Worm (Caenorhabditis elegans): ENCODE measurements around the gene F31D4.5.
A peak's percentile ranks its signal among the peaks of the same experiment; 100 is the strongest.

Gene F31D4.5

ce11 chrV:20820033-20820432, 33.8 kb upstream of the F31D4.5 start, which contains the start of gene T03D8.6:
T03D8.6 (minus strand) TSS chrV:20820330.
- peak; percentile 79 for TF ChIP-seq blmp-1 (tag; optimal IDR thresholded peaks at IDR 0.05)
- no peak for TF ChIP-seq snpc-4 (tag; optimal IDR thresholded peaks at IDR 0.05)
- no peak for TF ChIP-seq nhr-28 (tag; optimal IDR thresholded peaks at IDR 0.05)
- peak; percentile 19 for TF ChIP-seq ces-1 (GFP tag; optimal IDR thresholded peaks at IDR 0.05)

ce11 chrV:20824962-20825609, 28.8 kb upstream of the F31D4.5 start, which contains the start of the genes gcy-22 and grl-14:
gcy-22 (minus strand) TSS chrV:20825062.
grl-14 (plus strand) TSS chrV:20825559.
- TF ChIP-seq ztf-11 (tag; optimal IDR thresholded peaks at IDR 0.05) (no peak), mep-1 (tag; optimal IDR thresholded peaks at IDR 0.05) (no peak), cnd-1 (tag; optimal IDR thresholded peaks at IDR 0.05) (no peak), pha-4 (tag; optimal IDR thresholded peaks at IDR 0.05) (no peak)

- TF ChIP-seq lin-13 (tag; optimal IDR thresholded peaks at IDR 0.05) (no peak), ceh-39 (tag; optimal IDR thresholded peaks at IDR 0.05) (no peak), elt-1 (tag; optimal IDR thresholded peaks at IDR 0.05; ENCODE audit: borderline replicate concordance, insufficient read depth) (no peak), unc-62 (GFP tag; optimal IDR thresholded peaks at IDR 0.05) (no peak), mls-2 (tag; optimal IDR thresholded peaks at IDR 0.05) (no peak), hlh-1 (tag; optimal IDR thresholded peaks at IDR 0.05) (no peak), nhr-237 (tag; optimal IDR thresholded peaks at IDR 0.05) (no peak), bed-3 (GFP tag; optimal IDR thresholded peaks at IDR 0.05) (no peak), M03D4.4 (tag; optimal IDR thresholded peaks at IDR 0.05) (no peak), drap-1 (GFP tag; optimal IDR thresholded peaks at IDR 0.05) (no peak), mab-5 (tag; optimal IDR thresholded peaks at IDR 0.05) (no peak), lin-32 (GFP tag; optimal IDR thresholded peaks at IDR 0.05) (no peak), sem-2 (GFP tag; optimal IDR thresholded peaks at IDR 0.05) (no peak), nhr-12 (tag; optimal IDR thresholded peaks at IDR 0.05) (no peak), unc-39 (tag; optimal IDR thresholded peaks at IDR 0.05) (no peak)
Measured at ce11 chrV:20826618-20827017, 27.3 kb upstream of the F31D4.5 start.

ce11 chrV:20828820-20829219, 25.1 kb upstream of the F31D4.5 start, which contains the start of gene sbt-1:
sbt-1 (minus strand) TSS chrV:20828881.
- TF ChIP-seq zip-8 (tag; optimal IDR thresholded peaks at IDR 0.05) (no peak), ces-1 (GFP tag; optimal IDR thresholded peaks at IDR 0.05) (peak; percentile 70), elt-1 (tag; optimal IDR thresholded peaks at IDR 0.05; ENCODE audit: borderline replicate concordance, insufficient read depth) (no peak), nhr-2 (tag; optimal IDR thresholded peaks at IDR 0.05) (no peak), lsy-2 (tag; optimal IDR thresholded peaks at IDR 0.05) (no peak), mls-2 (tag; optimal IDR thresholded peaks at IDR 0.05) (no peak), lin-13 (tag; optimal IDR thresholded peaks at IDR 0.05) (no peak), elt-3 (tag; optimal IDR thresholded peaks at IDR 0.05) (no peak), unc-39 (tag; optimal IDR thresholded peaks at IDR 0.05) (no peak), nhr-76 (tag; optimal IDR thresholded peaks at IDR 0.05) (no peak), sem-2 (GFP tag; optimal IDR thresholded peaks at IDR 0.05) (no peak), mep-1 (tag; optimal IDR thresholded peaks at IDR 0.05) (peak; percentile 5)

ce11 chrV:20829511-20829910, 24.4 kb upstream of the F31D4.5 start, which contains the start of gene num-1:
num-1 (plus strand) TSS chrV:20829811.
- TF ChIP-seq mep-1 (tag; optimal IDR thresholded peaks at IDR 0.05) (no peak), mls-2 (tag; optimal IDR thresholded peaks at IDR 0.05) (no peak), ham-2 (GFP tag; optimal IDR thresholded peaks at IDR 0.05) (no peak), nhr-12 (tag; optimal IDR thresholded peaks at IDR 0.05) (no peak), unc-39 (tag; optimal IDR thresholded peaks at IDR 0.05) (no peak), drap-1 (GFP tag; optimal IDR thresholded peaks at IDR 0.05) (no peak), unc-62 (GFP tag; optimal IDR thresholded peaks at IDR 0.05) (no peak)

- no peak for TF ChIP-seq hlh-1 (tag; optimal IDR thresholded peaks at IDR 0.05)
Measured at ce11 chrV:20830409-20830808, 23.5 kb upstream of the F31D4.5 start.
